Worm (Caenorhabditis elegans) whole organism, L4 larva: Measurements from ENCODE around the gene lact-3.

ENCODE experiments used
- F49E8.2 ChIP-seq: sonication (generic microtip); optimal IDR thresholded peaks from 2 replicates; lab custom pipeline; 2016; ENCODE audit warnings: missing compliant biosample characterization, mild to moderate bottlenecking, missing genetic modification characterization, borderline replicate concordance
- aha-1 ChIP-seq: fragments of 150-350 bp; peaks from one replicate; lab custom pipeline; 2014; ENCODE audit warnings: missing biosample characterization, missing genetic modification characterization
- ceh-82 ChIP-seq: sonication (generic microtip); optimal IDR thresholded peaks from 2 replicates; lab custom pipeline; 2017; ENCODE audit warnings: missing biosample characterization, missing genetic modification characterization
- fos-1 ChIP-seq: fragments of 150-350 bp; optimal IDR thresholded peaks from 2 replicates; lab custom pipeline; 2014; ENCODE audit warnings: missing biosample characterization, missing genetic modification characterization
- lin-39 ChIP-seq: fragments of 150-350 bp; optimal IDR thresholded peaks from 2 replicates; lab custom pipeline; 2014; ENCODE audit warnings: missing biosample characterization, missing genetic modification reagents, missing genetic modification characterization
- mdl-1 ChIP-seq, 2 experiments: fragments of 150-350 bp in 1 of 2; sonication (generic microtip) in 1 of 2; optimal IDR thresholded peaks; 2 replicates each; lab custom pipeline; 2014 to 2017; ENCODE audit warnings: missing biosample characterization in 2 of 2, missing genetic modification characterization in 2 of 2
- nhr-77 ChIP-seq: fragments of 150-350 bp; optimal IDR thresholded peaks from 2 replicates; lab custom pipeline; 2014; ENCODE audit warnings: missing biosample characterization, missing genetic modification characterization
- pha-4 ChIP-seq, 2 experiments: fragments of 150-350 bp in 1 of 2; fragments of 200-800 bp in 1 of 2; sonication (Bioruptor generic) in 1 of 2; IDR thresholded peaks in 1 of 2; optimal IDR thresholded peaks in 1 of 2; 2 replicates each; pipeline versions ENCODE4 v1.3.6 to Lab custom; 2014 to 2022; ENCODE audit warnings: missing genetic modification characterization in 2 of 2, missing genetic modification reagents in 2 of 2, missing biosample characterization in 1 of 2, missing compliant biosample characterization in 1 of 2
- rbr-2 ChIP-seq: sonication (generic microtip); optimal IDR thresholded peaks from 2 replicates; lab custom pipeline; 2016; ENCODE audit warnings: missing genotype, missing genetic modification characterization, missing compliant biosample characterization
- skn-1 ChIP-seq: fragments of 150-350 bp; optimal IDR thresholded peaks from 2 replicates; lab custom pipeline; 2014; ENCODE audit warnings: missing biosample characterization, missing genetic modification characterization
- ztf-11 ChIP-seq: fragments of 150-350 bp; optimal IDR thresholded peaks from 2 replicates; lab custom pipeline; 2014; ENCODE audit warnings: missing biosample characterization, missing genetic modification characterization

DNA sequence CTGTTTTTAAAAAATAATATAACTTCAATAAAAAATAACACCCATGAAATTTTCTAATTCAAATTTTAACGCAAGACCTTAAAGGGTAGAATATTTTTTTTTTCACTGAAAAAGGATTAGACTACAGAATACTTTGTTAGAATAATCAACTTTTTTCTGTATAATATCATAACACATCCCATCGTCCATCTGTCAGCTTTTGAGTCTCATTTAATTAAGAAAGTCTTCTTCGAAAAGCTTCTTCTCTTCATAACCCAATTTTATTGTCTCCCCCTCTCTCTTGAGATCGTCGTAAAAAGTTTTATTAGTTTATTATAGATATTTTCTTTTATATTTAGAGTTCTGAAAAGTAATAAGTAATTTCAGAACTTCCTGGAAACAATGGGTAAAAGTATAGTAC is 38.6 kb upstream of the lact-3 start:
- TF ChIP-seq F49E8.2 (tag; lab: Kevin White, UChicago) (no peak), fos-1 (tag; lab: Kevin White, UChicago) (no peak), ztf-11 (tag; lab: Kevin White, UChicago) (no peak), ceh-82 (no peak), lin-39 (tag; lab: Kevin White, UChicago) (no peak), pha-4 (GFP tag; IDR thresholded peaks at IDR 0.05; lab: Robert Waterston, UW) (no peak), pha-4 (tag; optimal IDR thresholded peaks at IDR 0.05; lab: Kevin White, UChicago) (no peak), skn-1 (no peak), nhr-77 (tag; lab: Kevin White, UChicago) (no peak), mdl-1 (tag; optimal IDR thresholded peaks at IDR 0.05; lab: Kevin White, UChicago) (no peak), aha-1 (no peak), rbr-2 (tag; lab: Kevin White, UChicago) (no peak)
